Worm (Caenorhabditis elegans): ENCODE results near the gene snpn-1.
"Not testable (repeated sequence)": the region's sequence is repeated elsewhere in the genome, so short reads cannot be mapped to it uniquely, and the experiment has no call there.

snpn-1 gene

DNA sequence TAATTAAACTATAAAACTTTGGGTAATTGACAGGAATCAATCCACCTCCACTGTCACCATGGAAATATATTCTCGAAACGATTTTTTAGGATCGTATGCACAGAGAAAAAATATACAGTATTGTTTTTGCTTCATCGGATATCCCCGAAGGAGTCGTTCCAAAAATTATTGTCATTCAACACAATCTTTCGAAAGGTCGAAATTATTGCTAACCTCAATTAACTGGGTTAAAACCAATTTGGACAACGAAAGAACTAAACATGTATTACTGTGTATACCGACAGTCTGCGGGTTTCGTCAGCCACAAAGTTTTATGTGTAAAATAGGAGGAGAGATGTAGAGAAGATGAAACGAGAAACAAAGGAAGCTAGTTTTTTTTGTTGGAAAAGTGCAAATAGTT, 27.5 kb downstream of the snpn-1 start (continued):
- peak; percentile 11 for TF ChIP-seq nhr-21 (tag; optimal IDR thresholded peaks at IDR 0.05)
- peak; percentile 30 for TF ChIP-seq lin-13 (GFP tag; optimal IDR thresholded peaks at IDR 0.05)
- no peak for TF ChIP-seq gmeb-1 (tag; optimal IDR thresholded peaks at IDR 0.05)
- peak; percentile 28 for TF ChIP-seq sma-9 (GFP tag; optimal IDR thresholded peaks at IDR 0.05)
- TF ChIP-seq sma-9 (tag; optimal IDR thresholded peaks at IDR 0.05): no peak
- no peak for TF ChIP-seq nhr-25 (tag; optimal IDR thresholded peaks at IDR 0.05)
- no peak for TF ChIP-seq nhr-237 (tag; optimal IDR thresholded peaks at IDR 0.05)
- TF ChIP-seq ztf-11 (tag; optimal IDR thresholded peaks at IDR 0.05): no peak
- no peak for TF ChIP-seq dmd-4 (tag; optimal IDR thresholded peaks at IDR 0.05)
- TF ChIP-seq alr-1 (tag; optimal IDR thresholded peaks at IDR 0.05): no peak
- TF ChIP-seq Y55F3AM.14 (GFP tag; optimal IDR thresholded peaks at IDR 0.05): no peak
- no peak for TF ChIP-seq nhr-10 (tag; optimal IDR thresholded peaks at IDR 0.05)
- no peak for TF ChIP-seq lin-11 (tag; optimal IDR thresholded peaks at IDR 0.05)
- TF ChIP-seq F13H6.1 (tag; optimal IDR thresholded peaks at IDR 0.05): no peak

DNA sequence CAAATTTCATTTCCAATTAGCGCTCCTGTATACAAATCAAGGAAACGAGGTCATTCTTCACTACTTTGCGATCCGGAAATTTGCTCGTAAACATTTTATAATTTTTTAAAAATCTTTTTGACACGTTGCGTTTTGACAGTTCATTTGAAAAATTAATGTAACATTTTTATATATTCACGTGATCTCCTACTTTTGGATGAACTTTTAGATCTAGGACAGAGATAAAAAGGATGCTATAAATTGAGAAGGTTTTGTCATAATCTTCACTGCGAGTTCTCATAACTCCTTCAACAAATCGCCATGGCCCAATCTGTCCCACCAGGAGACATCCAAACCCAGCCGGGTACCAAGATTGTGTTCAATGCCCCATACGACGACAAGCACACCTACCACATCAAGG, 28.6 kb downstream of the snpn-1 start, which contains the start of gene msp-57:
msp-57 (plus strand) TSS at position 301 of the 400 bp plus-strand sequence.
- TF ChIP-seq F13H6.1, alr-1, nhr-237 (tag; optimal IDR thresholded peaks at IDR 0.05): not testable (repeated sequence)

DNA sequence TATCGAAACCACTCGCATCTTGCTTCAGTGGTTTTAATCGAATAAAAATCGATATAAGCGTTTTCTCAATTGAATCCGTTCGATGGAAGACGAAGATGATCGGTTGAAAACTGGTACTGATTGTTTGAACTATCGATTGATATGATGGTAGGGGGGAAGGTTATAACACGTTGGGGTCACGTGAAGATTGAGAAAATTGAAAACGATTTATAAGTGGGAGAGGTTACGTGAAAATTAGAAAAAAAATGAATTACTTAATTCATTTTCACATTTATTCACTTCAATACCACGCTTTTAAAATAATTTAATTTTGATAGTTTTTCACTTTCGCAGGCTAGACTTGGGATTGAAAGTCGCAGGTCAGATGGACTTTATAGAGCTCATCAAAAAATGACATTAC, 29.9 kb downstream of the snpn-1 start, which contains the start of gene C09B9.7:
C09B9.7 (minus strand) TSS at position 101 of the 400 bp plus-strand sequence.
- no peak for TF ChIP-seq zag-1 (tag; optimal IDR thresholded peaks at IDR 0.05)
- no peak for TF ChIP-seq nhr-25 (tag; optimal IDR thresholded peaks at IDR 0.05)
- no peak for TF ChIP-seq nhr-11 (tag; optimal IDR thresholded peaks at IDR 0.05)
- no peak for TF ChIP-seq Y55F3AM.14 (GFP tag; optimal IDR thresholded peaks at IDR 0.05)

DNA sequence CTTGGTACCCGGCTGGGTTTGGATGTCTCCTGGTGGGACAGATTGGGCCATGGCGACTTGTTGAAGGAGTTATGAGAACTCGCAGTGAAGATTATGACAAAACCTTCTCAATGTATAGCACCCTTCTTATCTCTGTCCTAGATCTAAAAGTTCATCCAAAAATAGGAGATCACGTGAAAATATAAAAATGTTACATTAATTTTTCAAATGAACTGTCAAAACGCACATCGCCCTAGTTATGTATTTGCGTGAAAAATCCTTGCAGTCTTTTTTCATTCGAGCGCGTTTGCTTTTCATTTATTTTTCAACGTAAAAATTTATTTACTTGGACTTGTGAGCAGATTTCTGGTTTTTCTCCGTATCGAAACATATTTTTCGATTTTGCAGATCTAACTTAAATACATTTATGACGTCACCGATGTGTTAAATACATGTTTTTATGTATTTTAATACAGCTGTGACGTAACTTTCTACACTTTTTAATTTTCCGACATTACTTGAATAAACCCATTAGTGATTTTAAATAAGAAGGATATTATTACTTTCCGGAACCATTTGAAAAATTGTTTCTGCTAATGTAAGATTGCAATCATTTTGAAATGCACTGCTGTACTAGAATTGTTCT, 34.8 kb downstream of the snpn-1 start, which contains the start of gene msp-55:
msp-55 (minus strand) TSS at position 51 of the 625 bp plus-strand sequence.
- no peak for TF ChIP-seq egl-27 (tag; optimal IDR thresholded peaks at IDR 0.05)
- no peak for TF ChIP-seq aly-2 (tag; optimal IDR thresholded peaks at IDR 0.05)
- no peak for TF ChIP-seq unc-39 (tag; optimal IDR thresholded peaks at IDR 0.05)
- no peak for TF ChIP-seq sma-9 (GFP tag; optimal IDR thresholded peaks at IDR 0.05)
- no peak for TF ChIP-seq sma-9 (tag; optimal IDR thresholded peaks at IDR 0.05)
- no peak for TF ChIP-seq ztf-1 (GFP tag; conservative IDR thresholded peaks at IDR 0.05)
- TF ChIP-seq nhr-23 (tag; optimal IDR thresholded peaks at IDR 0.05): no peak
- TF ChIP-seq nhr-21 (tag; optimal IDR thresholded peaks at IDR 0.05): no peak
- TF ChIP-seq elt-1 (tag; optimal IDR thresholded peaks at IDR 0.05): no peak

DNA sequence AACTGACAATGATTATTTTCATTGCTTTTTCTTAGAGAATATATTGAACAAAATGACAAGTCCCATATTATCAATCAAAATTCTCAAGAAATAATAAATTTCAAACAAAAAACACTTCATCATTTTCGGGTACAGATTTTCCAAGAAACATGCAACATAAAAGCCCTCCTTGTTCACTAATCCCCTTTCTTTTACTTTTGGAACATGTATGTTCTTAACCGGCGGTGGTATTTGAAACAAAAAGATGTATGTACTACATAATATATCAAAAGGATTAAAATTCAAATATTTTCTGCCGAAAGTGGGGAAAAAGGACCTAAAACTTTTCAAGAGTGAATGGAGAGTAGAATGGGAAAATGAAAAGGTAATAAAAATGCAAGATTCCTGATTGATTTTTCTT, 36.5 kb downstream of the snpn-1 start:
- TF ChIP-seq egl-27 (tag; optimal IDR thresholded peaks at IDR 0.05): no peak
- TF ChIP-seq nhr-11 (tag; optimal IDR thresholded peaks at IDR 0.05): no peak
- TF ChIP-seq mdl-1 (tag; optimal IDR thresholded peaks at IDR 0.05): no peak
- TF ChIP-seq unc-55 (GFP tag; optimal IDR thresholded peaks at IDR 0.05): peak; percentile 78
- peak; percentile 83 for TF ChIP-seq mab-5 (tag; optimal IDR thresholded peaks at IDR 0.05)

DNA sequence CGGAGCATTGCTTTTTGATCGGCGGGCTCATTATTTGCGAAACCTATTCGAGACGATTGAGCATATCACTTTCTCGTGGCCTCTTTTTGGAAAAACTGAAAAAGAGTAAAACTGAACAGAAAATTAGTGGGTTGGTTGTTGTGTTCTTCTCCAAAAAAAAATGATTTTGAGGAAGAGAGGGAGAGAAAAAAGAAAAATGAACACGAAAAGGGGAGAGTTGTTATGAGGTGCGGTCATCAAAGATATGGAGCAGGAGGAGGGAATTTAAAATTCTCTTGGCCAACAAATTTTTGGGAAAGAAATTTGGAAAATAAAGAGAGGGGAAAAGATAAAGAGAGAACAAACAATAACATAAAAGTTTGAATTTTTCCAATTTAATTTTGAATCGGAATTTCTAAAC, 45.5 kb downstream of the snpn-1 start, which contains the start of gene hot-9:
hot-9 (minus strand) TSS at position 101 of the 400 bp plus-strand sequence.
- TF ChIP-seq lin-13 (GFP tag; optimal IDR thresholded peaks at IDR 0.05): no peak
- no peak for TF ChIP-seq ZK546.5 (tag; optimal IDR thresholded peaks at IDR 0.05)
- TF ChIP-seq egl-27 (tag; optimal IDR thresholded peaks at IDR 0.05): no peak
- TF ChIP-seq gmeb-1 (tag; optimal IDR thresholded peaks at IDR 0.05): no peak
- no peak for TF ChIP-seq sma-3 (GFP tag; optimal IDR thresholded peaks at IDR 0.05)
- no peak for TF ChIP-seq nhr-77 (tag; optimal IDR thresholded peaks at IDR 0.05)
- TF ChIP-seq unc-39 (tag; optimal IDR thresholded peaks at IDR 0.05): no peak
- no peak for TF ChIP-seq nhr-6 (tag; optimal IDR thresholded peaks at IDR 0.05)
- TF ChIP-seq ceh-16 (tag; optimal IDR thresholded peaks at IDR 0.05): no peak
- no peak for TF ChIP-seq nhr-237 (tag; optimal IDR thresholded peaks at IDR 0.05)
- TF ChIP-seq crh-2 (tag; optimal IDR thresholded peaks at IDR 0.05): no peak
- no peak for TF ChIP-seq ama-1 (optimal IDR thresholded peaks at IDR 0.05)
- no peak for TF ChIP-seq zag-1 (tag; optimal IDR thresholded peaks at IDR 0.05)
- TF ChIP-seq mbf-1 (tag; optimal IDR thresholded peaks at IDR 0.05): no peak
- TF ChIP-seq mab-5 (tag; optimal IDR thresholded peaks at IDR 0.05): no peak
- no peak for TF ChIP-seq Y55F3AM.14 (GFP tag; optimal IDR thresholded peaks at IDR 0.05)
- no peak for TF ChIP-seq snpc-4 (tag; optimal IDR thresholded peaks at IDR 0.05)
- TF ChIP-seq sma-9 (GFP tag; optimal IDR thresholded peaks at IDR 0.05): no peak
- TF ChIP-seq sma-9 (tag; optimal IDR thresholded peaks at IDR 0.05): no peak
- no peak for TF ChIP-seq F13H6.1 (tag; optimal IDR thresholded peaks at IDR 0.05)
